Worm (Caenorhabditis elegans): ENCODE data around the gene scl-9.

The scl-9 gene

ce11 chrIV:13029674-13030466, 17.1 kb upstream of the scl-9 start:
- no peak for TF ChIP-seq ama-1 (optimal IDR thresholded peaks at IDR 0.05)
- no peak for TF ChIP-seq scrt-1 (GFP tag; IDR thresholded peaks at IDR 0.05)
- TF ChIP-seq B0310.2 (tag; optimal IDR thresholded peaks at IDR 0.05) = no peak
- peak; percentile 46 for TF ChIP-seq ets-7 (tag; optimal IDR thresholded peaks at IDR 0.05)
- no peak for TF ChIP-seq flt-1 (GFP tag; IDR thresholded peaks at IDR 0.05)
- no peak for TF ChIP-seq tra-4 (tag; optimal IDR thresholded peaks at IDR 0.05)
- TF ChIP-seq F13C5.2 (tag; optimal IDR thresholded peaks at IDR 0.05) = peak; percentile 77
- peak; percentile 91 for TF ChIP-seq hmg-4 (GFP tag; optimal IDR thresholded peaks at IDR 0.05)
- no peak for TF ChIP-seq sea-1 (GFP tag; conservative IDR thresholded peaks at IDR 0.05)
- no peak for TF ChIP-seq aly-1 (tag; optimal IDR thresholded peaks at IDR 0.05)
- no peak for TF ChIP-seq ceh-36 (tag; optimal IDR thresholded peaks at IDR 0.05)
- TF ChIP-seq ceh-13 (GFP tag; optimal IDR thresholded peaks at IDR 0.05) = no peak
- no peak for TF ChIP-seq tbx-37 (GFP tag; conservative IDR thresholded peaks at IDR 0.05)
- TF ChIP-seq pes-1 (GFP tag; IDR thresholded peaks at IDR 0.05) = 0 out of 2 replicates have a peak, but pooled peaks have one; percentile 19
- TF ChIP-seq tbx-11 (GFP tag; IDR thresholded peaks at IDR 0.05) = no peak
- TF ChIP-seq hmbx-1 (tag; optimal IDR thresholded peaks at IDR 0.05) = no peak
- TF ChIP-seq hnd-1 (tag; optimal IDR thresholded peaks at IDR 0.05) = no peak

DNA sequence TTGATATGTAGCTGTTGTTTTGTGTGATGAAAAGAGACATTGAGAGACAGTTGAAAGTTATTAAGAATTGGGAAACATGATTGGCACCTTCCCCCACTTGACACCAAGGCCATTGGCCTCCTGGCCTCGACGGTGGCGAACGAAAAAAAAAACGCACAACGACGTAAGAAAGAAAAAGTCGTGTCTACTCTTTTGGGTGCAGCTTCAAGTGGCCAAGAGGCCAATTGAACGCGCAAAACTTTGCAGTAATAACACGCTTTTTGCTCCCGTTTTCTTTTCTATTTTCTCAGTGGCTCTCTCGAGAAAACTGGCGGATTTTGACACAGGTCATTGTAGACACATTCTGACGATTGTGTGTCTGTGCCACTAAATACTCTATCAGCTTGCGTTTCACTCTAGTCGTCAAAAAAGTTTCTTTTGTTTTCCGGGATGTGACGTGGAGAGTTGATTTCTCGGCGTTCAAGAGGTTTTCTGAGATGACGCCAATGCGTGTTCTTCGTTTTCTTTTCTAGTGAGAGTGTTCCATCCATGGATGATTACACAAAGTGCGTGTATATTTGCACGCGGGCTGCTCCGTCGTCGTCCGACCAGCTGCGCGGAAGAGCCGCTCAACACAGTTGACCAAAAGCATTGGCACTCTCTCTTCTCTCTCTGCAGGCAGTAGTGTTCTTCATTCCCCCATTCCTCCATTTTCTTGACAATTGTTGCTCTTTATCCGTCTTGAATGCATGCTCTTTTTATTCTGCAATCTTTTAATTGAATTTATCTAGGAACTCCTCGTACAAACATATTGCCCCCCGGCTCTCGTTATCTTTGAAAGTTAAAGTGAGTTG, 16.3 kb upstream of the scl-9 start:
- peak; percentile 12 for TF ChIP-seq F13C5.2 (tag; optimal IDR thresholded peaks at IDR 0.05)
- TF ChIP-seq B0310.2 (tag; optimal IDR thresholded peaks at IDR 0.05) = no peak
- no peak; the same call in 1 of the 2 replicates for TF ChIP-seq sea-1 (GFP tag; conservative IDR thresholded peaks at IDR 0.05)
- TF ChIP-seq tra-4 (tag; optimal IDR thresholded peaks at IDR 0.05) = no peak
- TF ChIP-seq hmbx-1 (tag; optimal IDR thresholded peaks at IDR 0.05) = no peak
- TF ChIP-seq hmg-4 (GFP tag; optimal IDR thresholded peaks at IDR 0.05) = peak; percentile 43
- no peak for TF ChIP-seq pes-1 (GFP tag; IDR thresholded peaks at IDR 0.05)
- no peak for TF ChIP-seq ama-1 (optimal IDR thresholded peaks at IDR 0.05)
- no peak; the same call in 1 of the 2 replicates for TF ChIP-seq flt-1 (GFP tag; IDR thresholded peaks at IDR 0.05)
- TF ChIP-seq aly-1 (tag; optimal IDR thresholded peaks at IDR 0.05) = no peak
- no peak for TF ChIP-seq tbx-37 (GFP tag; conservative IDR thresholded peaks at IDR 0.05)
- no peak for TF ChIP-seq ceh-36 (tag; optimal IDR thresholded peaks at IDR 0.05)

- TF ChIP-seq flt-1 (GFP tag; IDR thresholded peaks at IDR 0.05) (no peak), ceh-36 (tag; optimal IDR thresholded peaks at IDR 0.05) (no peak), scrt-1 (GFP tag; IDR thresholded peaks at IDR 0.05) (no peak), tbx-37 (GFP tag; conservative IDR thresholded peaks at IDR 0.05) (no peak), hmg-4 (GFP tag; optimal IDR thresholded peaks at IDR 0.05) (no peak), sea-1 (GFP tag; conservative IDR thresholded peaks at IDR 0.05) (no peak)
Measured at ce11 chrIV:13032153-13032552, 14.8 kb upstream of the scl-9 start.

DNA sequence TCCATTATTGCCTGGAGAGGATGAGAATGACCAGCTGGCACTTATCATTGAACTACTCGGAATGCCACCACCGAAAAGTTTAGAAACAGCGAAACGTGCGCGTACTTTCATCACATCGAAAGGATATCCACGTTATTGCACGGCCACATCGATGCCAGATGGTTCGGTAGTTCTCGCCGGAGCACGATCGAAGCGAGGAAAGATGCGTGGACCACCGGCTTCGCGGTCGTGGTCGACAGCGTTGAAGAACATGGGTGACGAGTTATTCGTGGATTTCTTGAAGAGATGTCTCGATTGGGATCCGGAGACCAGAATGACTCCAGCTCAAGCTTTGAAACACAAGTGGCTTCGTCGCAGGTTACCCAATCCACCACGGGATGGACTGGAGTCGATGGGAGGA, 13.4 kb upstream of the scl-9 start:
- TF ChIP-seq ama-1 (optimal IDR thresholded peaks at IDR 0.05) (peak; percentile 9), ets-7 (tag; optimal IDR thresholded peaks at IDR 0.05) (no peak), F13C5.2 (tag; optimal IDR thresholded peaks at IDR 0.05) (no peak)

DNA sequence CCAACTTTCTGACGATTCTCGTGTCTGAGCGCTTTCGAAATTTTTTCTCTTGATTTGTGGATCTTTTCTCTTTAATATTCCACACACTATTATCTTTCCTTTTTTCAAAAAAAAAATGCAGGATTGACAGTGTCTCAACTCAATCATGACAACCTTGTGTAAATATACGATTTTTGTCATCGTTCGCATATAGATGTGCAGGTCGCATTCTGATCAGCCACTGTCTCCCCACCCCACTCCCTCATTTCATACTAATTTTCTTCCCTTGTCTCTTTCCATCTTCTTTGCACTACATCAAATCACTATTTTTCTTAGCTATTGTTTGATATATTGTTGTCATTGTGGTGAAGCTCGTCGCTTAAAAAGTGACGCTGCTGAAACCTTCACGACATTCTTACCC, 11.6 kb upstream of the scl-9 start:
- TF ChIP-seq tbx-37 (GFP tag; conservative IDR thresholded peaks at IDR 0.05) (no peak), hmbx-1 (tag; optimal IDR thresholded peaks at IDR 0.05) (no peak), sea-1 (GFP tag; conservative IDR thresholded peaks at IDR 0.05) (no peak), aly-1 (tag; optimal IDR thresholded peaks at IDR 0.05) (no peak), scrt-1 (GFP tag; IDR thresholded peaks at IDR 0.05) (no peak), ama-1 (optimal IDR thresholded peaks at IDR 0.05) (no peak), F13C5.2 (tag; optimal IDR thresholded peaks at IDR 0.05) (no peak), flt-1 (GFP tag; IDR thresholded peaks at IDR 0.05) (no peak), tbx-11 (GFP tag; IDR thresholded peaks at IDR 0.05) (no peak), ets-7 (tag; optimal IDR thresholded peaks at IDR 0.05) (no peak), ceh-36 (tag; optimal IDR thresholded peaks at IDR 0.05) (no peak), ceh-13 (GFP tag; optimal IDR thresholded peaks at IDR 0.05) (no peak), tra-4 (tag; optimal IDR thresholded peaks at IDR 0.05) (no peak), B0310.2 (tag; optimal IDR thresholded peaks at IDR 0.05) (no peak), hnd-1 (tag; optimal IDR thresholded peaks at IDR 0.05) (no peak), hmg-4 (GFP tag; optimal IDR thresholded peaks at IDR 0.05) (no peak)

ce11 chrIV:13036835-13037234, 10.1 kb upstream of the scl-9 start:
- TF ChIP-seq ceh-36 (tag; optimal IDR thresholded peaks at IDR 0.05) (no peak), flt-1 (GFP tag; IDR thresholded peaks at IDR 0.05) (no peak)

ce11 chrIV:13038888-13039287, 8.1 kb upstream of the scl-9 start, which contains the start of gene F49E11.2:
F49E11.2 (minus strand) TSS chrIV:13038988.
- TF ChIP-seq hmg-4 (GFP tag; optimal IDR thresholded peaks at IDR 0.05) (no peak), pes-1 (GFP tag; IDR thresholded peaks at IDR 0.05) (no peak), tra-4 (tag; optimal IDR thresholded peaks at IDR 0.05) (no peak)

- TF ChIP-seq ceh-13 (GFP tag; optimal IDR thresholded peaks at IDR 0.05) = no peak
- no peak for TF ChIP-seq scrt-1 (GFP tag; IDR thresholded peaks at IDR 0.05)
- TF ChIP-seq aly-1 (tag; optimal IDR thresholded peaks at IDR 0.05) = no peak
- no peak for TF ChIP-seq ets-7 (tag; optimal IDR thresholded peaks at IDR 0.05)
- no peak for TF ChIP-seq tbx-37 (GFP tag; conservative IDR thresholded peaks at IDR 0.05)
- no peak for TF ChIP-seq sea-1 (GFP tag; conservative IDR thresholded peaks at IDR 0.05)
- no peak for TF ChIP-seq F13C5.2 (tag; optimal IDR thresholded peaks at IDR 0.05)
- TF ChIP-seq B0310.2 (tag; optimal IDR thresholded peaks at IDR 0.05) = no peak
- TF ChIP-seq hnd-1 (tag; optimal IDR thresholded peaks at IDR 0.05) = no peak
Measured at ce11 chrIV:13041486-13041885, 5.5 kb upstream of the scl-9 start.

Data from whole organism, early embryonic.